Fruit fly (Drosophila melanogaster) whole organism, adult: ENCODE measurements around the gene CG5953.

Experiments
- CG11617 ChIP-seq: fragments of 200-800 bp; sonication (Bioruptor generic); optimal IDR thresholded peaks from 2 replicates; lab custom pipeline; 2017; ENCODE audit warnings: mild to moderate bottlenecking, missing biosample characterization, missing genetic modification reagents, missing genetic modification characterization
- CG14711 ChIP-seq: fragments of 200-800 bp; sonication (Bioruptor generic); optimal IDR thresholded peaks from 2 replicates; lab custom pipeline; 2018; ENCODE audit warnings: missing biosample characterization, mild to moderate bottlenecking, missing genetic modification characterization, moderate library complexity
- CG7045 ChIP-seq: fragments of 200-800 bp; sonication (Bioruptor generic); optimal IDR thresholded peaks from 2 replicates; lab custom pipeline; 2017; ENCODE audit warnings: missing biosample characterization, mild to moderate bottlenecking, missing genetic modification characterization
- Clk ChIP-seq: fragments of 200-800 bp; sonication (Bioruptor generic); optimal IDR thresholded peaks from 2 replicates; lab custom pipeline; 2017; ENCODE audit warnings: missing biosample characterization, missing genetic modification characterization
- Hr96 ChIP-seq: fragments of 200-800 bp; sonication (Bioruptor generic); optimal IDR thresholded peaks from 2 replicates; lab custom pipeline; 2016; ENCODE audit warnings: missing biosample characterization, missing genetic modification characterization
- Mnt ChIP-seq: fragments of 200-800 bp; sonication (Bioruptor generic); optimal IDR thresholded peaks from 2 replicates; lab custom pipeline; 2016; ENCODE audit warnings: missing biosample characterization, mild to moderate bottlenecking, missing genetic modification characterization
- cnc ChIP-seq, 2 experiments: fragments of >200 bp; optimal IDR thresholded peaks; 2 replicates each; lab custom pipeline; 2017
- pad ChIP-seq: fragments of 200-800 bp; sonication (Bioruptor generic); optimal IDR thresholded peaks from 3 replicates; lab custom pipeline; 2017; ENCODE audit warnings: missing biosample characterization, missing genetic modification characterization, mild to moderate bottlenecking, moderate library complexity, missing genetic modification reagents
- toe ChIP-seq: fragments of 200-800 bp; sonication (Bioruptor generic); optimal IDR thresholded peaks from 2 replicates; lab custom pipeline; 2016; ENCODE audit warnings: missing biosample characterization, missing genetic modification characterization

DNA sequence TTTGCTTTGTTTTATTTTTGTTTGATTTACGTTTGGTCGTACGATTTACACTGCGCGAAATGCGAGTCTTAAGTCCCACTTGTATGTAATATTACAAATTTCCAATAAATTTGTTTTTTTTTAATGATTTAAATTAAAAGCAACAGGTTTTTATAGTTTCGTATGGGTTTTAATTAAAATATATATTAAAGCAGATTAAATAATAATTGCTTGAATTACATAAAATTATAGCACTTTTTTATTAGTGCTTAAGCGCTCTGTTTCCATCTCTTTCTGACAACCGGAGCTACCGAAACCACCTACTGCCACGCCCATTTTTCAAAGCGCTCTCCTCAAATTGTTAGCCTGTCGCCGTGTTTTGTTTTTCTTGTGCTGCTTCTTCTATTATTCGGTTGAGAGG, 9.1 kb upstream of the CG5953 start:
- TF ChIP-seq pad (GFP tag; lab: Kevin White, UChicago): no peak
- TF ChIP-seq CG11617 (GFP tag; lab: Kevin White, UChicago): no peak
- no peak for TF ChIP-seq cnc (optimal IDR thresholded peaks at IDR 0.05; lab: Kevin White, UChicago)
- TF ChIP-seq CG7045 (GFP tag; lab: Kevin White, UChicago): no peak
- TF ChIP-seq toe: no peak
- TF ChIP-seq CG14711 (tag; lab: Kevin White, UChicago): no peak
- TF ChIP-seq Mnt: no peak
- no peak for TF ChIP-seq Hr96 (GFP tag; lab: Kevin White, UChicago)
- no peak for TF ChIP-seq Clk (GFP tag; lab: Kevin White, UChicago)
